Fruit fly (Drosophila melanogaster) Kc167 (cell line): ENCODE measurements around the gene Cubn.

ENCODE experiments used
- Myc ChIP-seq: fragments of >200 bp; optimal IDR thresholded peaks from 2 replicates; lab custom pipeline; 2017; ENCODE audit warnings: missing external identifiers
- Sin3A ChIP-seq: fragments of >200 bp; optimal IDR thresholded peaks from 2 replicates; lab custom pipeline; 2018; ENCODE audit warnings: missing external identifiers
- h ChIP-seq: fragments of >200 bp; optimal IDR thresholded peaks from 3 replicates; lab custom pipeline; 2018; ENCODE audit warnings: missing external identifiers
- insv ChIP-seq: fragments of >200 bp; optimal IDR thresholded peaks from 3 replicates; lab custom pipeline; 2018; ENCODE audit warnings: missing external identifiers
- psq ChIP-seq: fragments of >200 bp; optimal IDR thresholded peaks from 2 replicates; lab custom pipeline; 2017; ENCODE audit warnings: missing external identifiers
- ttk ChIP-seq: sonication (Bioruptor generic); optimal IDR thresholded peaks from 2 replicates; lab custom pipeline; 2017; ENCODE audit warnings: missing external identifiers

Cubn gene

dm6 chrX:9595312-9595931 is 24.3 kb upstream of the Cubn start:
- no peak for TF ChIP-seq Sin3A (lab: Kevin White, UChicago)
- TF ChIP-seq Myc (lab: Kevin White, UChicago), result no peak
- TF ChIP-seq psq (lab: Kevin White, UChicago), result no peak
- no peak for TF ChIP-seq ttk (lab: Kevin White, UChicago)
- TF ChIP-seq insv (lab: Kevin White, UChicago), result no peak
- TF ChIP-seq h (lab: Kevin White, UChicago), result no peak

DNA sequence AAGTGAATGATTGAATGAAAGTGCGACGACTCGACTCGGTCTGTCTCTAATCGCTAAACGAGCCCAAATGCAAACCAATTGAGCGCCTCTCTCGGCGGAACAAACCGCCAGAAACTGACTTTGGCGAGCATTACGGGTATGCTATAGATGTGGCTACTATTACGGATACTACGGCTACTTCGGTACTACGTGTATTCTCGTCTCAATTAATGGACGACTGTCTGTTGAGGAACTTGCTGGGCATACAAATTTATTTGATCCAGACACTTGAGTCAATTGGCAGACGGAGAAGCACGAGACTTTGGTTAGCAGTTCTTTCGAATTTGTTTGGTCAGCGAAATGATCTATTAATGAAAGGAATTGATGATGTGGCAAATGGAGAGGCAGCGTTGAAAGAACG is 23.3 kb upstream of the Cubn start:
- TF ChIP-seq insv (lab: Kevin White, UChicago) (no peak), Sin3A (lab: Kevin White, UChicago) (no peak), h (lab: Kevin White, UChicago) (no peak), Myc (lab: Kevin White, UChicago) (no peak), ttk (lab: Kevin White, UChicago) (no peak), psq (lab: Kevin White, UChicago) (no peak)

dm6 chrX:9590592-9590991 is 19.5 kb upstream of the Cubn start:
- no peak for TF ChIP-seq h (lab: Kevin White, UChicago)
- TF ChIP-seq psq (lab: Kevin White, UChicago), result no peak
- TF ChIP-seq ttk (lab: Kevin White, UChicago), result no peak
- no peak for TF ChIP-seq Myc (lab: Kevin White, UChicago)
- TF ChIP-seq Sin3A (lab: Kevin White, UChicago), result no peak
- no peak for TF ChIP-seq insv (lab: Kevin White, UChicago)

DNA sequence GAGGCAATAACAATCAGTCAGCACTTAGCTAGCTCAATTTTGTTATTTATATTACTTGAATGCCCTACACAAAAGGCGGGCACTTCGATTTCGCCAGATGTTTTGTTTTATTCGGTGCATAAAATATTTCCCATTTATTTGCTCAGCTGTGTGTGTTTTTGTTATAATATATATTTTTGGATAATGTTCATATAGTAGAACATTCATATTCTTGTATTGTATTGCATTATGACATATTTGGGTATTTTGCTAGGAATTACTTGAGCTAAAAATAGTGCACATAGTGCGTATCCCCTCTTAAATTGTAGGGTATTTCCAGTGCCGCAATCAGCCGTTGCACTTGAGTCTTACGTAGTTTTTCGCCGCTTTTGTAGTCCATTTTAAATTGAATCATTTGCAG is 18.8 kb upstream of the Cubn start:
- no peak for TF ChIP-seq psq (lab: Kevin White, UChicago)
- TF ChIP-seq ttk (lab: Kevin White, UChicago), result no peak
- TF ChIP-seq Myc (lab: Kevin White, UChicago), result no peak
- TF ChIP-seq Sin3A (lab: Kevin White, UChicago), result no peak
- TF ChIP-seq insv (lab: Kevin White, UChicago), result no peak
- no peak for TF ChIP-seq h (lab: Kevin White, UChicago)

dm6 chrX:9587881-9588280 is 16.8 kb upstream of the Cubn start:
- TF ChIP-seq h (lab: Kevin White, UChicago) (no peak), insv (lab: Kevin White, UChicago) (no peak), Myc (lab: Kevin White, UChicago) (no peak), psq (lab: Kevin White, UChicago) (no peak), ttk (lab: Kevin White, UChicago) (no peak), Sin3A (lab: Kevin White, UChicago) (no peak)

DNA sequence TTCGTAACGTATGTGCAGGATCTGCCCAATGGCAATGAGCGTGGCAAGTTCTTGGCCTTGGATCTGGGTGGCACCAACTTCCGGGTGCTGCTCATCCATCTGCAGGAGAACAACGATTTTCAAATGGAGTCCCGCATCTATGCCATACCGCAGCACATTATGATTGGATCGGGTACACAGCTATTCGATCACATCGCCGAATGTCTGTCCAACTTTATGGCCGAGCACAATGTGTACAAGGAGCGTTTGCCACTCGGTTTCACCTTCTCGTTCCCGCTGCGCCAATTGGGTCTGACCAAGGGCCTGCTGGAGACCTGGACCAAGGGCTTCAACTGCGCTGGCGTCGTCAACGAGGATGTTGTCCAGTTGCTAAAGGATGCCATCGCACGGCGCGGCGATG is 15.5 kb upstream of the Cubn start:
- no peak for TF ChIP-seq Myc (lab: Kevin White, UChicago)
- TF ChIP-seq insv (lab: Kevin White, UChicago), result no peak
- TF ChIP-seq ttk (lab: Kevin White, UChicago), result peak; percentile 99

DNA sequence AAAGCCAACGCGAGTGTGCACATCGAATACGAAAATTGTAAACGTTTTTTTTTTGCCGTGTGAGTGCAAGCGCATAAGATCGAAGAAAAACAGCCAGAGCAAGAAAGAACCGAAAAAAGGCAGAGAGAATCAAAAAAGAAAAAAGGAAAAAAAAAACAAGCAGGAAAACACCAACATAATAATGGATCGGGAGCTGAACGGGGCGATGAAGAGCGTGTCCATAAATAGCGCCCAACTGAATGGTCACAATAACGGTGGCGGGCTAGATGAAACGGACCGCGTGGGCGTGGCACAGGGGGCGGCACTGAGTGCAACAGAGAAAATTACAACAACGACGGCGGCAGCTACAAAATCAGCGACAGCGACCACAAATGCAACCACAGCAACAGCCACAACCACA is 14.9 kb upstream of the Cubn start:
- no peak for TF ChIP-seq Myc (lab: Kevin White, UChicago)
- no peak for TF ChIP-seq ttk (lab: Kevin White, UChicago)
- no peak for TF ChIP-seq psq (lab: Kevin White, UChicago)
- TF ChIP-seq insv (lab: Kevin White, UChicago), result no peak
- no peak for TF ChIP-seq h (lab: Kevin White, UChicago)
- no peak for TF ChIP-seq Sin3A (lab: Kevin White, UChicago)

DNA sequence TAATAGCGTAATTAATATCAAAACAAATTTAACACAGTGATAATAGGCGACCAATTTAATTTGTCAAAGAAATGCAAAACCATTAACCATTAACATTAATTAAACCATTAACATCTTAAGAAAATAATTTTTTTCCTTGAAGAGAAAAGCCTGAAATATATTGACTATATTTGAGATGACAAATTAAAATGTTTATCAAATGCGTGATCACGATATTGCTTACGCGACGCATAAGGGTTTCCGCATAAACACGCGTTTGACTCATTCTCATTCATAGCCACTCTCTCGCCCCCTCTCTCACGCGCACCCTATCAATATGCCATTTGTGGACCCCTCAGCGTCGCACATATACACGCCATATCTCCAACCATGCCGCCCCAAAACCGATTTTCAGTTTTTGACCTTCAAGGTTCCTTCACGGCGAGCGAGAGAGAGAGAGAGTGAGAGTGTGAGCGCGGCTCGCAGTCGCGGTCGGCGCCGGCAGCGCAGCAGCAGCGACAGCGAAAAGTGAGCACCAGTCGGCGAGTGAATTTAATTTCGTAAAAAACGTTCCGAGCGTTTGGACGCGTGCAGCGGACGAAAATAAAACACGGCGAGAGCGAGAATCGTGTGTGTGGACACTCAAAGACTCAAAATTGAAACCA is 14.4 kb upstream of the Cubn start, which contains the start of gene Hex-A:
TSS of gene Hex-A (plus strand) at position 317 of the 644 bp plus-strand sequence.
- no peak for TF ChIP-seq insv (lab: Kevin White, UChicago)
- no peak for TF ChIP-seq Sin3A (lab: Kevin White, UChicago)
- no peak for TF ChIP-seq h (lab: Kevin White, UChicago)
- no peak for TF ChIP-seq psq (lab: Kevin White, UChicago)
- TF ChIP-seq ttk (lab: Kevin White, UChicago), result no peak
- no peak for TF ChIP-seq Myc (lab: Kevin White, UChicago)

- TF ChIP-seq h (lab: Kevin White, UChicago) (no peak), Sin3A (lab: Kevin White, UChicago) (no peak), insv (lab: Kevin White, UChicago) (no peak), Myc (lab: Kevin White, UChicago) (no peak), psq (lab: Kevin White, UChicago) (no peak), ttk (lab: Kevin White, UChicago) (no peak)
These were observed 13.8 kb upstream of the Cubn start for dm6 chrX:9584948-9585315.

DNA sequence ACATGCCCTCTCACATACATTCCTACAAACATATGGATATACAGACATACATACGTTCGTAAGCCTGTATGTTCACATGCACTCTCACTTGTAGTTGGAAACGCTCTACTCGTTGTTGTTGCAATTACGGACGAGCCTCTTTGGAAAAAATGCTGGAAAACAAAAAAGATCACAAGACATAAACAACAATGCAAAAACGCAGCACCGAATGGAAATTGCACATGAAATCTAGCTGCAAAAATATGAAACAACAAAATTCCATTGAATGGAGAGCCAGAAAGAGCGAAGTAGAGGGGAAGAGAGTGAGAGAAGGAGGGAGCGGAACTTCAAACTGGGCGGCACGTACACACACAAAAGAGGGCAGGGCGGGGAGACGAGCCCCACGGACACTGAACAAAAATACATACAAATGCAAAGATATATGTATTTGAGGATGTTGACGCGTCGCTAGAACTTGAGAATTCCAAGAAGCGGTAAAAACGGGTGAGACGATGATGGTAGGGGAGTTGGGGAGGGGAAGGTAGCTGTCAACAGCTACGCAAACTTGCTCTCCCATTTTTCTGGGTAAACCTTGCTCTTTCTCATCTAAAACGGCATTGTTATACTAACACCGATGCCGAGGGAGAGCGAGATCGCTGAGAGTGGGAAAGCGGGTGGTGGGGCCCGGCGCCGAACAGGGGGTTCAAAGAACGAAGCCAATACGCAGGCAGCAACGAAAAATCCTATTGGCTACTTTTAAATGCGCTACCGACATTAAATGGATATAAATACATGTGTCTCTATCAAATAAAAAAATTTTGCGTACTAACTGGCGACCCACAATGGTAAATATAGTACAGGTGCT is 13.2 kb upstream of the Cubn start:
- TF ChIP-seq Sin3A (lab: Kevin White, UChicago), result no peak
- TF ChIP-seq psq (lab: Kevin White, UChicago), result no peak
- TF ChIP-seq h (lab: Kevin White, UChicago), result no peak
- no peak for TF ChIP-seq Myc (lab: Kevin White, UChicago)
- TF ChIP-seq insv (lab: Kevin White, UChicago), result no peak
- no peak for TF ChIP-seq ttk (lab: Kevin White, UChicago)
